Fruit fly (Drosophila melanogaster) Kc167 (cell line): Measurements from ENCODE around the gene CG14377.

Experiments used
- Myc ChIP-seq: fragments of >200 bp; optimal IDR thresholded peaks from 2 replicates; lab custom pipeline; 2017; ENCODE audit warnings: missing external identifiers
- h ChIP-seq: fragments of >200 bp; optimal IDR thresholded peaks from 3 replicates; lab custom pipeline; 2018; ENCODE audit warnings: missing external identifiers
- insv ChIP-seq: fragments of >200 bp; optimal IDR thresholded peaks from 3 replicates; lab custom pipeline; 2018; ENCODE audit warnings: missing external identifiers
- psq ChIP-seq: fragments of >200 bp; optimal IDR thresholded peaks from 2 replicates; lab custom pipeline; 2017; ENCODE audit warnings: missing external identifiers
- ttk ChIP-seq: sonication (Bioruptor generic); optimal IDR thresholded peaks from 2 replicates; lab custom pipeline; 2017; ENCODE audit warnings: missing external identifiers

- TF ChIP-seq Myc (lab: Kevin White, UChicago) = no peak
- no peak for TF ChIP-seq insv (lab: Kevin White, UChicago)
- TF ChIP-seq h (lab: Kevin White, UChicago) = no peak
- no peak for TF ChIP-seq psq
- no peak for TF ChIP-seq ttk (lab: Kevin White, UChicago)
Measured at dm6 chr3R:13381744-13382435, 15.7 kb upstream of the CG14377 start, which contains the start of the genes mRpS21 and Droj2.
